Fruit fly (Drosophila melanogaster) whole organism, adult: ENCODE data around the gene Root.

ENCODE experiments used
- CG5204 ChIP-seq: fragments of 200-800 bp; sonication (Bioruptor generic); optimal IDR thresholded peaks from 2 replicates; lab custom pipeline; 2016; ENCODE audit warnings: missing biosample characterization, missing genetic modification characterization
- CG7101 ChIP-seq: fragments of 200-800 bp; sonication (Bioruptor generic); optimal IDR thresholded peaks from 2 replicates; lab custom pipeline; 2018; ENCODE audit warnings: missing biosample characterization, mild to moderate bottlenecking, missing genetic modification characterization, moderate library complexity
- cic ChIP-seq: fragments of 200-800 bp; sonication (Bioruptor generic); optimal IDR thresholded peaks from 2 replicates; lab custom pipeline; 2017; ENCODE audit warnings: missing biosample characterization, mild to moderate bottlenecking, missing genetic modification characterization, moderate library complexity
- kay ChIP-seq: fragments of 200-800 bp; sonication (Bioruptor generic); peaks from one replicate; lab custom pipeline; 2016; ENCODE audit warnings: missing biosample characterization, missing genetic modification characterization, borderline replicate concordance
- ovo ChIP-seq: fragments of 200-800 bp; sonication (Bioruptor generic); optimal IDR thresholded peaks from 2 replicates; lab custom pipeline; 2016; ENCODE audit warnings: missing biosample characterization, missing genetic modification characterization
- pad ChIP-seq: fragments of 200-800 bp; sonication (Bioruptor generic); optimal IDR thresholded peaks from 3 replicates; lab custom pipeline; 2017; ENCODE audit warnings: missing biosample characterization, missing genetic modification characterization, mild to moderate bottlenecking, moderate library complexity, missing genetic modification reagents

dm6 chr3R:24138478-24139455, 25.7 kb downstream of the Root start:
- TF ChIP-seq ovo (GFP tag; lab: Kevin White, UChicago) = no peak
- TF ChIP-seq kay (GFP tag; lab: Kevin White, UChicago) = no peak
- no peak for TF ChIP-seq CG7101 (tag; lab: Kevin White, UChicago)
- TF ChIP-seq pad (GFP tag; lab: Kevin White, UChicago) = no peak
- TF ChIP-seq CG5204 (GFP tag; lab: Kevin White, UChicago) = no peak
- peak; percentile 54 for TF ChIP-seq cic (GFP tag; lab: Kevin White, UChicago)
